Worm (Caenorhabditis elegans) whole organism, L4/young adult: ENCODE results near the gene hch-1.

Source experiments
- W03F9.2 ChIP-seq: fragments of 150-350 bp; optimal IDR thresholded peaks from 2 replicates; lab custom pipeline; 2014; ENCODE audit warnings: missing biosample characterization, missing genetic modification characterization
- dao-5 ChIP-seq: sonication (generic microtip); optimal IDR thresholded peaks from 2 replicates; lab custom pipeline; 2016; ENCODE audit warnings: missing genotype, missing genetic modification characterization, moderate library complexity, missing compliant biosample characterization
- him-1 ChIP-seq: sonication (generic microtip); optimal IDR thresholded peaks from 2 replicates; lab custom pipeline; 2016; ENCODE audit warnings: missing genotype, missing genetic modification reagents, missing genetic modification characterization, missing compliant biosample characterization

hch-1 gene

ce11 chrX:14680474-14680873 is 19.3 kb downstream of the hch-1 start:
- TF ChIP-seq W03F9.2 (tag; lab: Kevin White, UChicago) (no peak), him-1 (tag; lab: Kevin White, UChicago) (no peak), dao-5 (tag; lab: Kevin White, UChicago) (no peak)

- TF ChIP-seq him-1 (tag; lab: Kevin White, UChicago) (no peak), dao-5 (tag; lab: Kevin White, UChicago) (no peak), W03F9.2 (tag; lab: Kevin White, UChicago) (no peak)
Observed at ce11 chrX:14678983-14679382, 20.8 kb downstream of the hch-1 start.

DNA sequence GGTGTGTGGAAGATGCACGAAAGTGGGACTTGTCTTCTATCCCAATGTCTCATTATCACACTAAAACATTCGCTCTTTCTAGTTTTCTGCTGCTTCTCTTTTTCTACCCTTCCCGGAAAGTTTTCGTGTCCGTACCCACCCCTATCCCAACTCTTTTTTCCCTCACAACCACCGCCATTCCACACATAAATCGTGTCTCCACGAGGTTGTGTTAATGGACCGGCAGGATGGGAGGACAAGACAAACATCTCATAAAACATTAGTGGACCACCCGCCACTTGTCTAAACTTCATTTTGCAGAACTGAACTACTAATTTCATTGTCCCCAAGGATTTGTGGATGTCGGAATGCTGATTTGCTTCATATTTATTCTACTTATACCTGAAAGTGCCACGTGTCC is 25.7 kb downstream of the hch-1 start, which contains the start of gene slt-1:
slt-1 (plus strand) TSS at position 301 of the 400 bp plus-strand sequence.
- TF ChIP-seq dao-5 (tag; lab: Kevin White, UChicago): no peak
- no peak for TF ChIP-seq him-1 (tag; lab: Kevin White, UChicago)
- TF ChIP-seq W03F9.2 (tag; lab: Kevin White, UChicago): no peak

DNA sequence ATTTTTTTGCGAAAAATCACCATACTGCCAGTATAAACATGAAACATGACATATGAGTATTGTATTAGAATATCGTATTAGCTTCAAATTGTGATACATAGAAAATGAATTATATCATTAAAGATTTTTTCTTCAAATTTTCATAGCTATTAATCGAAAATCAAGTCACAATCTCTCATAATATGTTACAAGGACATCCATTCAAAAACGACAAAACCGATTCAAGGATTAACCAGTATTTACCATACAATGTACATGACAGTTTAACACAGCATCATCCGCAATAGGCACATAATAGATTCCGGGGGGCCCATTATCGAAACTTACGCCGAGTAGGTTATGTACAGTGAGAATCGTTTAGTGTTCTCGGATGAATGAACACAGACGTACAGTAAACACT is 28.5 kb downstream of the hch-1 start:
- TF ChIP-seq W03F9.2 (tag; lab: Kevin White, UChicago) (no peak), him-1 (tag; lab: Kevin White, UChicago) (no peak), dao-5 (tag; lab: Kevin White, UChicago) (no peak)

ce11 chrX:14664028-14664427 is 35.7 kb downstream of the hch-1 start, which contains the start of gene C26G2.2:
Gene C26G2.2 (plus strand): TSS chrX:14664328.
- no peak for TF ChIP-seq W03F9.2 (tag; lab: Kevin White, UChicago)
- no peak for TF ChIP-seq dao-5 (tag; lab: Kevin White, UChicago)
- no peak for TF ChIP-seq him-1 (tag; lab: Kevin White, UChicago)

- TF ChIP-seq him-1 (tag; lab: Kevin White, UChicago) (no peak), W03F9.2 (tag; lab: Kevin White, UChicago) (no peak), dao-5 (tag; lab: Kevin White, UChicago) (no peak)
Observed at ce11 chrX:14662460-14662859, 37.3 kb downstream of the hch-1 start.

DNA sequence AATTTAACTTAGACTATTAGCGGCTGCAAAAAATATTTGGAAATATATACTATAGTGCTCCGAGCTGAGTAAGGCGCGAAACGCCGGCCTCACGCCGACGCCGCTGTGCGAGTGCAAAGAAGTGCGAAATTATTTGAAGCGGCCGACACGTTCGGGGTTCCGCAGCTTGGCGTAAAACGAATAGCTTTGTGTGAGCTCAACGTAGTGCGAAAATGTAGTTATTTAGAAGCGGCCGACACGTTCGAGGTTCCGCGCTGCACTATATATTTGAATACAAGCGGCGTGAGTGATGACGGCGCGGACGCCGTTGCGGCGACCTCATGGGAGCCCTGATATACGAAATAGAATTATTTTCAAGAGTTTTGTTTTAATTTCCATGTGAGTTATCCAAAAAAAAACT is 37.9 kb downstream of the hch-1 start:
- TF ChIP-seq W03F9.2 (tag; lab: Kevin White, UChicago) (no peak), dao-5 (tag; lab: Kevin White, UChicago) (no peak), him-1 (tag; lab: Kevin White, UChicago) (no peak)

DNA sequence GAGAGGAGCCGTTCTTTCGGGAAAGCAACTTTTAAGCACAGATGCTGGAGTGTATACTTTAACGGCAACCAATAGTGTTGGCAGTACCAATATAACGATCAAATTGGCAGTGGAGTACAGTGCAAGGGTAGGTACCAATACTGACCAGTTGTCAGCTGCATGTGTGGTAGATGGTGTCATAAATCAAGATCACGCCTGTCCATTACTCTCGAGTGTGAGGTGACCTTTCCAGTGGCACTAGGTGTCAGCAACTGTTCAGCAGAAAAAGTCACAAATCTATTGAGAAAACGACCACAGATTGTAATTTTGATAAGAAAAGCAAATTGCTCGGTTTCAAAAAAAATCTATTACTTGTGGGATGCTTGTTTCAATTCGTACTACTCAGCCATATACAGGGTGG is 40.3 kb downstream of the hch-1 start:
- no peak for TF ChIP-seq W03F9.2 (tag; lab: Kevin White, UChicago)
- no peak for TF ChIP-seq him-1 (tag; lab: Kevin White, UChicago)
- TF ChIP-seq dao-5 (tag; lab: Kevin White, UChicago): no peak

- no peak for TF ChIP-seq him-1 (tag; lab: Kevin White, UChicago)
- no peak for TF ChIP-seq W03F9.2 (tag; lab: Kevin White, UChicago)
- no peak for TF ChIP-seq dao-5 (tag; lab: Kevin White, UChicago)
Observed at ce11 chrX:14657445-14657844, 42.3 kb downstream of the hch-1 start.

DNA sequence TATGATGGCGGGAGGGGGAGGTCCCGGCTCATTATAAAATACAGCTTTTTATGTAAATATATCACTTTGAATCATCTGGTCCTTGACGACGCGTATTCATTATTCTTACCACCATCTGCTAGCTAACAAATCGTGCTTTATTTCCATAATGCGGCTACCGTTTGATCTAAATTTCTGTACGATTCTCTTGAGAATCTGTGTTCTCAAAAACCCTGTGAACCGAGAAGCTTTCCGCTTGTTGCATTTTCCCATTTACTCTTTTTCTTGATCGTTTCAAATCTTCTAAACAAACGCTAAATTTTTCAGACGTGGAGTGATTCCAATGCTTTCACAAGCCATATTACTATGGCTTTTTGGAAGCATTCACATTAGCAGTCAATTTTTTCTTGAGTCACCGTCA is 45.1 kb downstream of the hch-1 start, which contains the start of gene syg-2:
syg-2 (plus strand) TSS at position 301 of the 400 bp plus-strand sequence.
- TF ChIP-seq W03F9.2 (tag; lab: Kevin White, UChicago) (no peak), dao-5 (tag; lab: Kevin White, UChicago) (no peak), him-1 (tag; lab: Kevin White, UChicago) (no peak)

DNA sequence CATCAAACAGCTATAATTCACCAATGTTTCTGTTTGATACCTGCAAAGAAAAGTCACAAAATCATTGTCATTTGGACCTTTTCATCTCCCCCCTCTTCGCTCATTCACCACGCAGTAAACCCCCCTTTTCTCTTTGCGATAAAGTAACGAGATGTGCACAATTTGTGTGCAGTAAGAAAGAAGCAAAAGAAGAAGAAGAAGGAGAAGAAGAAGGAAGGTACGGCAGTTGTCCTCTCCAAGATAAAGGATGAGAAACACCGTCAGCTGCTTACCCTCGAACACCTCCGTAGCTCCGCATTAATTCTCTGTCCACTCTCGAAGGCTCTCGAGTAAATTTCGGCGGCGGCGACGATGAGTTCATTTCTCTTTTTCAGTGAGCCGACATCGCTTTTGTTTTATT is 46.3 kb downstream of the hch-1 start:
- TF ChIP-seq dao-5 (tag; lab: Kevin White, UChicago) (no peak), him-1 (tag; lab: Kevin White, UChicago) (no peak), W03F9.2 (tag; lab: Kevin White, UChicago) (no peak)

DNA sequence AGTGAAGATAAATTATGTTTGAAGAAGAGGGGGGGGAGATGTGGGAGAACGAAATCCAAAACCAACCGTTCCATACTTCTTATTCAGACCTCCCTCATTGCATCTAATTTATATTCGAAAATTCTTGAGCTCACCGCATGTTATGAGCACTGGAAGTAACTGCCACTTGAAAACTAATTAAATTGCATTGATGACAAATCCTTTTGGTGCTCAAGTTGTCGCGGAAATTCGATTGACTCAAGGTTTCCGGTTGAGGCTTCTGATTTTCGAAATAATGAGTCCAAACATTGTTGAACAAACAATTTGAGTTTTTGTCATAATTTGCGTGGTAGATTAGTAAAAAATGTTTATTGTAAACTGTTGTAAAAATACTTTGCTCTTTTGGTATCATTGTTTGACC is 47.7 kb downstream of the hch-1 start:
- TF ChIP-seq dao-5 (tag; lab: Kevin White, UChicago) (no peak), him-1 (tag; lab: Kevin White, UChicago) (no peak), W03F9.2 (tag; lab: Kevin White, UChicago) (no peak)

DNA sequence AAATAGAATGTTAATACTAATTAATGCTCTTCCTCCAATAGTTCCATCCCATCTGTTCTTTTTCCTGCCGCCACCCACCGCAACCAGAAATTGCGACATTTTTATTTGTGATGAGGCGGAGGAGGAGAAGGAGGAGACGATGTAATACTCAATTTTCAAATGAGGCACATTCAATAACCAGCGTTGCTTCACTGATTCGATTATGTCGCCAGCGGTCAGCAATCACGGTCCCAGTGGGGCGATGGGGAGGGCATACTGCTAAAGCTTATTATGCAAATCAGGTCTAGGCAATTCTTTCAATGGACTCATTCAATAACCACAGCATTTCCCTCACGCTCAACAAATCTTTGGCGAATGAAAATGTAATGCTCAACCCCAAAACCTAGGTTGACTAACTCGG is 50.6 kb downstream of the hch-1 start:
- no peak for TF ChIP-seq him-1 (tag; lab: Kevin White, UChicago)
- no peak for TF ChIP-seq W03F9.2 (tag; lab: Kevin White, UChicago)
- TF ChIP-seq dao-5 (tag; lab: Kevin White, UChicago): no peak
